Fruit fly (Drosophila melanogaster) whole organism, wandering third instar larva: ENCODE measurements around the gene eEF1gamma.

Experiments used
- CG32264 ChIP-seq: fragments of 200-800 bp; sonication (Bioruptor generic); optimal IDR thresholded peaks from 2 replicates; lab custom pipeline; 2016; ENCODE audit warnings: missing biosample characterization, missing genetic modification characterization
- CrebA ChIP-seq: fragments of 200-800 bp; sonication (Bioruptor generic); optimal IDR thresholded peaks from 2 replicates; lab custom pipeline; 2016; ENCODE audit warnings: missing biosample characterization, mild to moderate bottlenecking, missing genetic modification characterization, borderline replicate concordance
- Dfd ChIP-seq: fragments of >200 bp; optimal IDR thresholded peaks from 2 replicates; lab custom pipeline; 2017; ENCODE audit warnings: missing biosample characterization, missing genetic modification characterization
- Dif ChIP-seq: fragments of 200-275, 200-300 bp; sonication (Bioruptor generic); optimal IDR thresholded peaks from 2 replicates; lab custom pipeline; 2018; ENCODE audit warnings: missing biosample characterization, missing genetic modification characterization; ENCODE audit not compliant: partially characterized antibody
- GATAd ChIP-seq: sonication (Bioruptor generic); optimal IDR thresholded peaks from 2 replicates; lab custom pipeline; 2016; ENCODE audit warnings: missing biosample characterization, missing genetic modification characterization
- HLH106 ChIP-seq: fragments of 200-800 bp; optimal IDR thresholded peaks from 3 replicates; lab custom pipeline; 2019; ENCODE audit warnings: missing biosample characterization, mild to moderate bottlenecking, missing genetic modification characterization, moderate library complexity
- Hnf4 ChIP-seq: fragments of 200-800 bp; sonication (Bioruptor generic); optimal IDR thresholded peaks from 2 replicates; lab custom pipeline; 2016; ENCODE audit warnings: missing biosample characterization, mild to moderate bottlenecking, missing genetic modification characterization
- Hr78 ChIP-seq: fragments of >200 bp; optimal IDR thresholded peaks from 2 replicates; lab custom pipeline; 2017; ENCODE audit warnings: missing biosample characterization, missing genetic modification characterization
- Hr83 ChIP-seq: fragments of 200-300 bp; sonication (Bioruptor generic); optimal IDR thresholded peaks from 2 replicates; lab custom pipeline; 2016; ENCODE audit warnings: missing biosample characterization, mild to moderate bottlenecking, missing genetic modification characterization, moderate library complexity; ENCODE audit not compliant: poor library complexity, severe bottlenecking
- Mio ChIP-seq: sonication (Bioruptor generic); optimal IDR thresholded peaks from 2 replicates; lab custom pipeline; 2016; ENCODE audit warnings: missing biosample characterization, missing genetic modification characterization
- Myc ChIP-seq: fragments of >200 bp; optimal IDR thresholded peaks from 2 replicates; lab custom pipeline; 2017
- OdsH ChIP-seq: fragments of 200-800 bp; sonication (Bioruptor generic); optimal IDR thresholded peaks from 2 replicates; lab custom pipeline; 2016; ENCODE audit warnings: missing biosample characterization, mild to moderate bottlenecking, missing genetic modification characterization
- Rel ChIP-seq, 2 experiments: fragments of 200-800 bp; sonication (Bioruptor generic) in 1 of 2; optimal IDR thresholded peaks; 2 replicates in 1 of 2; 3 replicates in 1 of 2; lab custom pipeline; 2016 to 2019; ENCODE audit warnings: mild to moderate bottlenecking in 2 of 2, missing biosample characterization in 2 of 2, missing genetic modification characterization in 2 of 2, moderate library complexity in 1 of 2
- Sp1 ChIP-seq: fragments of 200-800 bp; sonication (Bioruptor generic); optimal IDR thresholded peaks from 3 replicates; lab custom pipeline; 2019; ENCODE audit warnings: missing biosample characterization, mild to moderate bottlenecking, missing genetic modification characterization, moderate library complexity
- Vsx2 ChIP-seq: fragments of 200-300, 225-300 bp; sonication (Bioruptor generic); optimal IDR thresholded peaks from 2 replicates; lab custom pipeline; 2018; ENCODE audit warnings: missing biosample characterization, missing genetic modification characterization; ENCODE audit not compliant: partially characterized antibody
- br ChIP-seq: fragments of 200-800 bp; sonication (Bioruptor generic); optimal IDR thresholded peaks from 2 replicates; lab custom pipeline; 2016; ENCODE audit warnings: missing biosample characterization, missing genetic modification characterization
- dl ChIP-seq, 2 experiments: fragments of 175-275, 200-275 bp in 1 of 2; fragments of 200-275 bp in 1 of 2; sonication (Bioruptor generic); optimal IDR thresholded peaks; lab custom pipeline; 2018; ENCODE audit warnings: mild to moderate bottlenecking in 2 of 2, missing biosample characterization in 2 of 2, missing genetic modification characterization in 2 of 2, moderate library complexity in 2 of 2; ENCODE audit not compliant: partially characterized antibody in 2 of 2, insufficient read depth in 1 of 2
- dmrt93B ChIP-seq: fragments of 200-800 bp; sonication (Bioruptor generic); optimal IDR thresholded peaks from 2 replicates; lab custom pipeline; 2018; ENCODE audit warnings: missing biosample characterization, mild to moderate bottlenecking, missing genetic modification characterization
- dsf ChIP-seq: sonication (Bioruptor generic); optimal IDR thresholded peaks from 2 replicates; lab custom pipeline; 2016; ENCODE audit warnings: missing biosample characterization, missing genetic modification characterization, borderline replicate concordance
- ey ChIP-seq: fragments of 200-800 bp; sonication (Bioruptor generic); optimal IDR thresholded peaks from 2 replicates; lab custom pipeline; 2016; ENCODE audit warnings: missing biosample characterization, missing genetic modification characterization
- foxo ChIP-seq, 2 experiments: fragments of 200-800 bp; sonication (Bioruptor generic); optimal IDR thresholded peaks; 2 replicates in 1 of 2; 3 replicates in 1 of 2; lab custom pipeline; 2016 to 2017; ENCODE audit warnings: missing biosample characterization in 2 of 2, missing genetic modification characterization in 2 of 2
- h ChIP-seq: fragments of 200-800 bp; sonication (Bioruptor generic); optimal IDR thresholded peaks from 3 replicates; lab custom pipeline; 2016; ENCODE audit warnings: missing biosample characterization, mild to moderate bottlenecking, missing genetic modification characterization
- jim ChIP-seq: fragments of 175-275, 200-325 bp; sonication (Bioruptor generic); optimal IDR thresholded peaks from 2 replicates; lab custom pipeline; 2016; ENCODE audit warnings: missing biosample characterization, mild to moderate bottlenecking, missing genetic modification characterization
- lola ChIP-seq: fragments of >200 bp; optimal IDR thresholded peaks from 2 replicates; lab custom pipeline; 2017; ENCODE audit warnings: missing biosample characterization, missing genetic modification characterization
- pan ChIP-seq: fragments of >200 bp; optimal IDR thresholded peaks from 2 replicates; lab custom pipeline; 2017
- rgr ChIP-seq: fragments of 200-800 bp; sonication (Bioruptor generic); optimal IDR thresholded peaks from 3 replicates; lab custom pipeline; 2016; ENCODE audit warnings: missing biosample characterization, mild to moderate bottlenecking, missing genetic modification characterization
- sv ChIP-seq: fragments of 200-800 bp; sonication (Bioruptor generic); optimal IDR thresholded peaks from 3 replicates; lab custom pipeline; 2016; ENCODE audit warnings: missing biosample characterization, missing genetic modification characterization
- tai ChIP-seq: sonication (Bioruptor generic); optimal IDR thresholded peaks from 2 replicates; lab custom pipeline; 2016; ENCODE audit warnings: missing biosample characterization, missing genetic modification characterization
- usp ChIP-seq: fragments of >200 bp; optimal IDR thresholded peaks from 2 replicates; lab custom pipeline; 2017; ENCODE audit warnings: missing biosample characterization, missing genetic modification characterization
- woc ChIP-seq: sonication (Bioruptor generic); optimal IDR thresholded peaks from 2 replicates; lab custom pipeline; 2016; ENCODE audit warnings: missing biosample characterization, mild to moderate bottlenecking, missing genetic modification characterization

eEF1gamma gene

DNA sequence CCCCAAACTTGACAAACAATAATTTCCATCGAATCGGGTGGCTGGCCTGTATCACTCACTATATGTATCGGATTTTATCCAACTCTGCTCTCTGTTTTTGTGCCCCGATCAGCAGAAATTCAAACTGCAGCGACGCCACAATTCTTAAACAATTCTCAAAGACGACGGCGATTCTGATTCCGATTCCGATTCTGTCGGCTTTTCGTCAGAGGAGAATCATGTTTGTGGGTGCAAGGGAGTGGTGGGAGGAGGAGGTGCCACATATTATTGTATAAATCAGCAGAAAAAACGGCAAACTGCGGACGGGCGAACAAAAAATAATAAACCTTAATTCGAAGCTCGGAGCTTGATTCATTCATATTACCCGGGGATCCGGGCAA is 3.5 kb upstream of the eEF1gamma start:
- TF ChIP-seq CG32264 (GFP tag; lab: Kevin White, UChicago) = no peak
- TF ChIP-seq dl (GFP tag; optimal IDR thresholded peaks at IDR 0.05; lab: Kevin White, UChicago; ENCODE audit: insufficient read depth in 1 of 2, partially characterized antibody in 2 of 2) = no peak
- no peak for TF ChIP-seq GATAd (GFP tag; lab: Kevin White, UChicago)
- TF ChIP-seq rgr (GFP tag; lab: Kevin White, UChicago) = no peak
- TF ChIP-seq tai (GFP tag; lab: Kevin White, UChicago) = no peak
- TF ChIP-seq Hnf4 (GFP tag; lab: Kevin White, UChicago) = no peak
- TF ChIP-seq ey (GFP tag; lab: Kevin White, UChicago) = no peak
- no peak for TF ChIP-seq foxo (GFP tag; optimal IDR thresholded peaks at IDR 0.05; lab: Kevin White, UChicago)
- no peak for TF ChIP-seq OdsH (GFP tag; lab: Kevin White, UChicago)
- no peak for TF ChIP-seq jim (GFP tag; lab: Kevin White, UChicago)
- no peak for TF ChIP-seq CrebA (GFP tag; lab: Kevin White, UChicago)
- TF ChIP-seq Hr83 = no peak
- TF ChIP-seq HLH106 (tag; lab: Kevin White, UChicago) = no peak
- TF ChIP-seq lola = no peak
- no peak for TF ChIP-seq br (GFP tag; lab: Kevin White, UChicago)
- TF ChIP-seq dsf (GFP tag; lab: Kevin White, UChicago) = no peak
- no peak for TF ChIP-seq Vsx2 (GFP tag; lab: Kevin White, UChicago)
- no peak for TF ChIP-seq Mio (GFP tag; lab: Kevin White, UChicago)
- TF ChIP-seq h = no peak
- TF ChIP-seq Hr78 (GFP tag; lab: Kevin White, UChicago) = no peak

DNA sequence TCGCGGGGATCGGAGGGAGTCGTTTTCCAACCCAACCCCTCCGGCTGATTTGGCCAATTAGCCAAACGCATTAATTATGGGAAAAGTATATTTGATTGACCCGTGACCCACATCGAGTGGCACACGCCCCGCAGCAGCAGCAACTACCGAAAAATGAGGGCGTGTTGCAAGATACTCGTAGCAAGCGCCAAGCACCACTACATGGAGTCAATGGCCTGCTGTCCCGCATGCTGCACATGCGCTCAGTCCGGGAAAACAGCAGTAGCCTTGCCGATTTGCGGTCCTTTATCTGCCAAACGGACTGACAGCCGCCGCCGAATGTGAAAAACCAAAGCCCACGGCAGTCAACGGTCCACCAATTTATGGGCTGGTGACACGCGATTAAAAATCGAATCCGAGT is 2.7 kb upstream of the eEF1gamma start:
- TF ChIP-seq lola (no peak), Rel (GFP tag; optimal IDR thresholded peaks at IDR 0.05; lab: Kevin White, UChicago) (no peak), Rel (tag; optimal IDR thresholded peaks at IDR 0.05; lab: Kevin White, UChicago) (no peak), CG32264 (GFP tag; lab: Kevin White, UChicago) (no peak), Mio (GFP tag; lab: Kevin White, UChicago) (no peak), usp (GFP tag; lab: Kevin White, UChicago) (no peak), dl (GFP tag; optimal IDR thresholded peaks at IDR 0.05; lab: Kevin White, UChicago; ENCODE audit: insufficient read depth in 1 of 2, partially characterized antibody in 2 of 2) (no peak), GATAd (GFP tag; lab: Kevin White, UChicago) (no peak), Hr83 (no peak), dsf (GFP tag; lab: Kevin White, UChicago) (no peak), dmrt93B (no peak), Vsx2 (GFP tag; lab: Kevin White, UChicago) (no peak), woc (GFP tag; lab: Kevin White, UChicago) (no peak), Dif (GFP tag; lab: Kevin White, UChicago) (no peak), Hr78 (GFP tag; lab: Kevin White, UChicago) (no peak), pan (no peak)

DNA sequence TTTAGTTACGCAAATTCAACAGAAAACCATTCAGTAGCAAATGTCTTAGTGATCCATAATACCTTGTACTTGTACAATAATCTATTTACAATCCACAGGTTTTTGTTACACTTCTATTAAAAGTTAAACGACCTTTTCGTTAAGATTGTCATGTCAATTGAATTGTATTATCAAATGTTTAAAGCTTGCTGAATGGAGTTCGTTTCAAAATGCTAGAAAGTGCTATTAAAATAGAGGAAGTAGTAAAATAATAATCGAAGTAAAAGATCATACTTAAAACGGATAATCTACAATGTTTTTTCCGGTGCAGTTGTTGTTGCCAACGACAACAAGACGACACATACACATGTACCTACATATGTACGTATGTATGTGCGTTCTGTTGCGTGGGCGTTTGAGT is 2.0 kb upstream of the eEF1gamma start:
- TF ChIP-seq lola (no peak), CrebA (GFP tag; lab: Kevin White, UChicago) (no peak), Mio (GFP tag; lab: Kevin White, UChicago) (no peak), Myc (lab: Kevin White, UChicago) (no peak), tai (GFP tag; lab: Kevin White, UChicago) (no peak), Dfd (GFP tag; lab: Kevin White, UChicago) (no peak), Sp1 (GFP tag; lab: Kevin White, UChicago) (no peak)
- TF ChIP-seq, all 38 proteins: peak for 0

DNA sequence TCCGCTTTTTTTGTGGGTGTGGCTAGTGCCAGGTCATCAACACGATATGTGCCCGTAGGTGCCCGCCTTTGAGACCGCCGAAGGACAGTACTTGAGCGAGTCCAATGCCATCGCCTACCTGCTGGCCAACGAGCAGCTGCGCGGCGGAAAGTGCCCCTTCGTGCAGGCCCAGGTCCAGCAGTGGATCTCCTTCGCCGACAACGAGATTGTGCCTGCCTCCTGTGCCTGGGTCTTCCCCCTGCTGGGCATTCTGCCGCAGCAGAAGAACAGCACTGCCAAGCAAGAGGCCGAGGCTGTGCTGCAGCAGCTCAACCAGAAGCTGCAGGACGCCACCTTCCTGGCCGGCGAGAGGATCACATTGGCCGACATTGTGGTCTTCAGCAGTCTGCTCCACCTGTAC is 613 bp downstream of the eEF1gamma start:
- TF ChIP-seq h (no peak), rgr (GFP tag; lab: Kevin White, UChicago) (no peak), Mio (GFP tag; lab: Kevin White, UChicago) (no peak), dl (GFP tag; optimal IDR thresholded peaks at IDR 0.05; lab: Kevin White, UChicago; ENCODE audit: insufficient read depth in 1 of 2, partially characterized antibody in 2 of 2) (no peak), br (GFP tag; lab: Kevin White, UChicago) (no peak), foxo (GFP tag; optimal IDR thresholded peaks at IDR 0.05; lab: Kevin White, UChicago) (no peak), sv (no peak), CG32264 (GFP tag; lab: Kevin White, UChicago) (no peak), Rel (GFP tag; optimal IDR thresholded peaks at IDR 0.05; lab: Kevin White, UChicago) (no peak), Rel (tag; optimal IDR thresholded peaks at IDR 0.05; lab: Kevin White, UChicago) (no peak), GATAd (GFP tag; lab: Kevin White, UChicago) (no peak), Sp1 (GFP tag; lab: Kevin White, UChicago) (no peak), Hr83 (no peak)
